Fruit fly (Drosophila melanogaster): Measurements from ENCODE around the gene Srlp.
"Not testable (repeated sequence)": the region's sequence is repeated elsewhere in the genome, so short reads cannot be mapped to it uniquely, and the experiment has no call there.

The Srlp gene

DNA sequence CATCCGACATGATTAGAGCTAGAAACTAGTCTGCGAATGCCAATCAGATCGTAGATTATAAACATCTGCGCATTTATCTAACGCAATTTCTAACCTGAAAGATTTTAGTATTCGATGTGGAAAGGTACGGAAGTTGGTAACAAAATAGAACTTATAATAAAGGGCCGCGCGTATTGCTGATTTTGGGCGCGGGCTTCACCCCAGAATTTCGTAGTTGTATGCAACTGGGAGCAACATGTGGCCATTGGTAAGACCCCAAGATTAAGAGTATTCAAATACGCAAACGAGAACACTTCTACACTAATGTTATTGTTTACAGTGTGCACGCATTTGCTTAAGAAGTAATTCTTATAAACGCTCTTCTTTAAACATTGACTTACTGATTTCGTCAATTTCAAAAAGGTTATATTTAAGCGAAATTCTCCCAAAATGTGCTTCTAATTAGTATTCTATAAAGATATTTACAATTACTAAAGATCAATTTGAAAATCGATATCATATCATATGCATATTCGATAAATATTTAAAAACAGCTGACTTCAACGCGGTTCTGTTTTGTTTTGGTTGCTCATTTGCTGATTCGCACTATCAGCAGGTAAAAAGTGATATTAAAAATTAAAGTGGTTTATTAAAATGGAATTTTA is 26.1 kb downstream of the Srlp start, which contains the start of the genes CG5961 and Polr3C (continued):
- TF ChIP-seq CG10654 (GFP tag; optimal IDR thresholded peaks at IDR 0.05) (no peak), CG2712 (tag; optimal IDR thresholded peaks at IDR 0.05) (no peak), Max (GFP tag; optimal IDR thresholded peaks at IDR 0.05) (no peak), CG14050 (GFP tag; IDR thresholded peaks at IDR 0.05) (no peak), CG8359 (GFP tag; optimal IDR thresholded peaks at IDR 0.05; ENCODE audit: borderline replicate concordance) (no peak), ERR (GFP tag; optimal IDR thresholded peaks at IDR 0.05) (no peak), Elba2 (GFP tag; optimal IDR thresholded peaks at IDR 0.05) (no peak), sisA (GFP tag; IDR thresholded peaks at IDR 0.05) (no peak), CG31441 (GFP tag; IDR thresholded peaks at IDR 0.05) (no peak), gfzf (GFP tag; optimal IDR thresholded peaks at IDR 0.05) (peak; percentile 71), amos (GFP tag; IDR thresholded peaks at IDR 0.05; ENCODE audit: partially characterized antibody) (no peak), CG2199 (GFP tag; IDR thresholded peaks at IDR 0.05) (no peak), CG13123 (GFP tag; optimal IDR thresholded peaks at IDR 0.05) (no peak), CG17568 (GFP tag; optimal IDR thresholded peaks at IDR 0.05) (no peak), vvl (GFP tag; IDR thresholded peaks at IDR 0.05) (no peak), al (GFP tag; IDR thresholded peaks at IDR 0.05) (no peak), CG9797 (GFP tag; optimal IDR thresholded peaks at IDR 0.05) (peak; percentile 62), bcd (GFP tag; optimal IDR thresholded peaks at IDR 0.05) (no peak), hth (optimal IDR thresholded peaks at IDR 0.05) (no peak), CG2129 (GFP tag; IDR thresholded peaks at IDR 0.05; ENCODE audit: partially characterized antibody) (0 out of 2 replicates have a peak, but pooled peaks have one; percentile 25), bab2 (GFP tag; optimal IDR thresholded peaks at IDR 0.05) (no peak), CG17912 (GFP tag; optimal IDR thresholded peaks at IDR 0.05) (no peak), wdn (GFP tag; IDR thresholded peaks at IDR 0.05) (no peak), CG12299 (tag; optimal IDR thresholded peaks at IDR 0.05) (no peak), CG11504 (tag; optimal IDR thresholded peaks at IDR 0.05) (no peak), zfh2 (GFP tag; optimal IDR thresholded peaks at IDR 0.05) (no peak), fd102C (GFP tag; optimal IDR thresholded peaks at IDR 0.05) (no peak), CG2116 (GFP tag; optimal IDR thresholded peaks at IDR 0.05) (peak; percentile 71), caup (GFP tag; optimal IDR thresholded peaks at IDR 0.05; ENCODE audit: severe bottlenecking) (no peak), CG11696 (GFP tag; IDR thresholded peaks at IDR 0.05) (no peak), Six4 (GFP tag; optimal IDR thresholded peaks at IDR 0.05) (no peak), fu2 (GFP tag; optimal IDR thresholded peaks at IDR 0.05) (no peak), Dp (GFP tag; optimal IDR thresholded peaks at IDR 0.05) (peak; percentile 71)

DNA sequence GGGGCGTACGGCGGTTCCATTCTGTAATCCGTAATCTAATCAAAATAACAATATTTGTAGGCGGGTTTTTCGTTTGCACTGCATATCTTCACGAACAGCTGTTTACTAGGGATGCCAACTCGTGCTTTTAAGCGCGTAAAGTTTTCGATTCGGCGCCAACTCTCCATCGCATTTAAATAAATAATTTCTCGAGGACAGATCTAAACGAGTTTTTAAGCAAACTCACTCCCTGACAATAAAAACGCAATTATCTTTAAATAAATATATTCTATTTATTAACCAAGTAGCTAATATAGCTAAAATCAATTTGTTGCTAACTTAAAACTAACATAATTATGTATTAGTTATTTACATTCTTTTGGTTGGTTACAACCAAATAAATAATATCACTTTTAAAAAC is 31.3 kb downstream of the Srlp start, which contains the start of gene CG5608:
CG5608 (minus strand) TSS at position 101 of the 400 bp plus-strand sequence.
- TF ChIP-seq Dek (tag; optimal IDR thresholded peaks at IDR 0.05); CG1233 (GFP tag; optimal IDR thresholded peaks at IDR 0.05); toy (GFP tag; IDR thresholded peaks at IDR 0.05): not testable (repeated sequence)

DNA sequence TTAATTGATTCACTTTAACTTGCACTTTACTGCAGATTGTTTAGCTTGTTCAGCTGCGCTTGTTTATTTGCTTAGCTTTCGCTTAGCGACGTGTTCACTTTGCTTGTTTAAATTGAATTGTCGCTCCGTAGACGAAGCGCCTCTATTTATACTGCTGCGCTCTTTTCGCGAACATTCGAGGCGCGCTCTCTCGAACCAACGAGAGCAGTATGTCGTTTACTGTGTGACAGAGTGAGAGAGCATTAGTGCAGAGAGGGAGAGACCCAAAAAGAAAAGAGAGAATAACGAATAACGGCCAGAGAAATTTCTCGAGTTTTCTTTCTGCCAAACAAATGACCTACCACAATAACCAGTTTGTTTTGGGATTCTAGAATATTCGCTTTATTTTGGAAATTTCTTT is 33.8 kb downstream of the Srlp start, which contains the start of gene Hsp70Ba:
Hsp70Ba (minus strand) TSS at position 102 of the 400 bp plus-strand sequence.
- TF ChIP-seq onecut (GFP tag; IDR thresholded peaks at IDR 0.05) (peak; percentile 66), Trl (optimal IDR thresholded peaks at IDR 0.05) (peak in 1 of 2 experiments; percentile 70)
- not testable (repeated sequence) for TF ChIP-seq Trl (GFP tag; optimal IDR thresholded peaks at IDR 0.05)
